Worm (Caenorhabditis elegans): ENCODE measurements around the gene ZK218.7.

DNA sequence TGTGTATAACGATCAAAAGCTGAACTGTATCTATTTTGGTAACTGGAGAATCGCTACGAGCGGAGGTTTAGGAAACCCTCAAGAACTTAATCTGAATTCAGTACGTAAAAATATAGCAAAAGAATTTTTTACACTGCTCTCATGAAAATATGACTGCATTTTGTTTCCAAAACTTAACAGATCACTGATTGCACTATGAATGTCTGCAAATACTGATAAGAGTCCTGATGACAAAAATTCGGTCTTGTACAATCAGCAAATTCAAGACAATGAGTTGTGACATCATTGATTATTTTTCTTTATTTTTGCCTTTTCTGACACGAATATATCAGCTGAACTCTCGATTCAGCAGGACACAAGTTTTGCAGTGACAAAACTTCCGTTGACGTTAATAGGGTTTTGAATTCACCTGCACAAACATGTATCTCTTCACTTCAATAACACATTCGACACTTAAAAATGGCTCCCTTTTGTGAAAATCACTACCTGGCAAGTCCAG, 15.6 kb upstream of the ZK218.7 start, which contains the start of gene srh-237:
- no peak for TF ChIP-seq zip-5 (tag; optimal IDR thresholded peaks at IDR 0.05)
- TF ChIP-seq ceh-6 (GFP tag; optimal IDR thresholded peaks at IDR 0.05), result no peak
- TF ChIP-seq pha-4 (tag; optimal IDR thresholded peaks at IDR 0.05), result no peak
- no peak for TF ChIP-seq hlh-13 (GFP tag; optimal IDR thresholded peaks at IDR 0.05)
- TF ChIP-seq ceh-22 (tag; optimal IDR thresholded peaks at IDR 0.05), result no peak
- no peak for TF ChIP-seq fkh-10 (GFP tag; optimal IDR thresholded peaks at IDR 0.05)
- TF ChIP-seq ceh-19 (GFP tag; optimal IDR thresholded peaks at IDR 0.05), result no peak
